Worm (Caenorhabditis elegans) whole organism, early embryonic: ENCODE data around the gene mrps-10.

Source experiments
- B0310.2 ChIP-seq: sonication (generic microtip); optimal IDR thresholded peaks from 2 replicates; lab custom pipeline; 2016; ENCODE audit warnings: mild to moderate bottlenecking, missing genetic modification characterization, missing compliant biosample characterization
- F13C5.2 ChIP-seq: sonication (generic microtip); optimal IDR thresholded peaks from 2 replicates; lab custom pipeline; 2017; ENCODE audit warnings: mild to moderate bottlenecking, missing genetic modification characterization, inconsistent platforms, missing compliant biosample characterization
- ama-1 ChIP-seq: fragments of 150-350 bp; optimal IDR thresholded peaks from 2 replicates; lab custom pipeline; 2014
- ceh-13 ChIP-seq: fragments of 200-800 bp; sonication (Bioruptor generic); optimal IDR thresholded peaks from 2 replicates; lab custom pipeline; 2018; ENCODE audit warnings: mild to moderate bottlenecking, missing genetic modification characterization, missing compliant biosample characterization
- ceh-36 ChIP-seq: sonication (generic microtip); optimal IDR thresholded peaks from 2 replicates; lab custom pipeline; 2016; ENCODE audit warnings: missing genetic modification characterization, inconsistent platforms, missing compliant biosample characterization
- ets-7 ChIP-seq: sonication (generic microtip); optimal IDR thresholded peaks from 2 replicates; lab custom pipeline; 2016; ENCODE audit warnings: missing genotype, missing genetic modification characterization, missing compliant biosample characterization
- flt-1 ChIP-seq: fragments of 200-800 bp; sonication (Bioruptor generic); IDR thresholded peaks from 2 replicates; pipeline ENCODE4 v1.3.6; 2022; ENCODE audit warnings: missing genetic modification characterization, missing compliant biosample characterization
- hmg-4 ChIP-seq: fragments of 200-800 bp; sonication (Bioruptor generic); optimal IDR thresholded peaks from 2 replicates; lab custom pipeline; 2018; ENCODE audit warnings: mild to moderate bottlenecking, missing genetic modification characterization, missing compliant biosample characterization
- hnd-1 ChIP-seq: sonication (generic microtip); optimal IDR thresholded peaks from 2 replicates; lab custom pipeline; 2016; ENCODE audit warnings: missing genetic modification characterization, missing compliant biosample characterization
- pes-1 ChIP-seq: fragments of 200-800 bp; sonication (Bioruptor generic); IDR thresholded peaks from 2 replicates; pipeline ENCODE4 v1.3.6; 2022; ENCODE audit warnings: missing genetic modification reagents, missing genetic modification characterization, missing compliant biosample characterization
- scrt-1 ChIP-seq: fragments of 200-800 bp; sonication (Bioruptor generic); IDR thresholded peaks from 2 replicates; pipeline ENCODE4 v1.3.6; 2022; ENCODE audit warnings: missing genetic modification characterization, missing compliant biosample characterization
- sea-1 ChIP-seq: fragments of 200-800 bp; sonication (Bioruptor generic); conservative IDR thresholded peaks from 2 replicates; pipeline ENCODE4 v1.3.6; 2022; ENCODE audit warnings: missing genetic modification characterization, missing compliant biosample characterization
- tbx-37 ChIP-seq: fragments of 200-800 bp; sonication (Bioruptor generic); conservative IDR thresholded peaks from 2 replicates; pipeline ENCODE4 v1.3.6; 2022; ENCODE audit warnings: missing genetic modification reagents, missing genetic modification characterization, missing compliant biosample characterization
- tra-4 ChIP-seq: sonication (generic microtip); optimal IDR thresholded peaks from 2 replicates; lab custom pipeline; 2017; ENCODE audit warnings: missing genetic modification characterization, missing compliant biosample characterization

DNA sequence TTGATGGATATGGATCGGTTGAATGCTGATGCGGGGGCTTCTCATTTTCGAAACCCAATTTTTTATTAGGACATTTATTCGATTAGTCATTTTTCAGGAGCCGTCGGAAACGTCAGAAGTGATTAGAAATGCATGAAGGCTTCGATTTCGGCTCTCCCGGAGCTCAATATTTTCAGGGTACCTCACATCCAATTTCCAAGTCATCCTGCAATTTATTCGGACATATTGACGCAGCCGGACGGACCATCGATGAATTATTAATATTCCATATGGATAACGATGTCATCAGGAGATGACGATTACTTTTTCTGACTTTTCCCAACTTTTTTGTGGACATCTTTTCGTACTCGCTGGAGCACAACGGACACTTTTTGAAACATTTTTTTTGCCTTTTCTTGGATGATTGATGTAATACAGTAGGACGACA is 19.7 kb upstream of the mrps-10 start:
- no peak for TF ChIP-seq B0310.2 (tag; lab: Kevin White, UChicago)
- no peak for TF ChIP-seq tbx-37 (GFP tag; lab: Robert Waterston, UW)
- no peak for TF ChIP-seq pes-1 (GFP tag; lab: Robert Waterston, UW)
- no peak for TF ChIP-seq ceh-36 (tag; lab: Kevin White, UChicago)
- no peak for TF ChIP-seq ama-1 (lab: Kevin White, UChicago)
- TF ChIP-seq F13C5.2 (tag; lab: Kevin White, UChicago): no peak
- no peak for TF ChIP-seq hmg-4 (GFP tag; lab: Kevin White, UChicago)
- no peak for TF ChIP-seq ets-7 (tag; lab: Kevin White, UChicago)
- no peak for TF ChIP-seq tra-4 (tag; lab: Kevin White, UChicago)
- TF ChIP-seq flt-1 (GFP tag; lab: Robert Waterston, UW): no peak
- TF ChIP-seq ceh-13 (GFP tag; lab: Kevin White, UChicago): no peak
- no peak for TF ChIP-seq scrt-1 (GFP tag; lab: Robert Waterston, UW)
- no peak for TF ChIP-seq sea-1
- no peak for TF ChIP-seq hnd-1 (tag; lab: Kevin White, UChicago)
